Worm (Caenorhabditis elegans): ENCODE results near the gene ZK813.3.

ZK813.3 gene

ce11 chrX:3453870-3454269 is 12.2 kb downstream of the ZK813.3 start (continued):
- TF ChIP-seq ztf-3 (GFP tag; optimal IDR thresholded peaks at IDR 0.05): no peak
- TF ChIP-seq zfh-2 (GFP tag; conservative IDR thresholded peaks at IDR 0.05): no peak
- TF ChIP-seq B0336.3 (GFP tag; IDR thresholded peaks at IDR 0.05): no peak
- no peak for TF ChIP-seq T07F8.4 (tag; optimal IDR thresholded peaks at IDR 0.05)

DNA sequence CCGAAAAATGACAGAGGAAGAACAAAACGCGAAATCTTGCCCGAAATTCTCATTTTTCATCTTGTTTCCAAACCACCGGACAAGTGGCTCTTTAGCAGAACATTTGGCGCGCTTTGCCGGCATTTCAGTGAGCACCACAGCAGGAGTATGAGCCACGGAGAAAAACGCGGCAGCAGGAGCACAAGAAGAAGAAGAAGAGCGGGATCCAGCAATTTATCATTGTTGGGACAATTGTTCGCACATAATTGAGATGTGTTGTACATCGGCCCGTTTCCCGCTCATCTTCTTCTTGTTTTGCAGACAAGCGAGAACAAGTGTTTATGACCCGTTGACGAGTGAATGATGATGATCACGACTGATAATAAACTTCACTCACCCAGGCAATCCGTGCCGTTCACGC is 13.9 kb downstream of the ZK813.3 start:
- TF ChIP-seq zfh-2 (GFP tag; conservative IDR thresholded peaks at IDR 0.05): peak; percentile 47; the same call in 1 of the 2 replicates
- TF ChIP-seq F57A8.1 (GFP tag; optimal IDR thresholded peaks at IDR 0.05): no peak

DNA sequence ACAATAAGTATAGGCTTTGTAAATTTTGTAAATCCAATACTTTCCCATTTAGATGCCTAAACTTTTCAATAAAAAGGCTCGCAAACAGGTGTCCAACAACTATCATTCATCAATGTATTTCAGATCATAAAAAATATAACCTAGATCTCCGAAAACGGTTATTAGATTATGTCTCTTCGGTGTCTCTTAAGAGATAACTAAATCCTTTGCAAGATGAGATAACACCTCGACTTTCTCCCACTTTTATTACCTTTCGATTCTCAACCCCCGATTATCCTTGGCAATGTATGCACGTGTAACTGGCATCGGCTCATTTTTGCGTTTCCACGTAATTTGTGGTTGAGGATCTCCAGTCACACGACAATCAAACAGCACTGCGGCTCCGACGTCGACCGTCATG is 20.4 kb downstream of the ZK813.3 start:
- no peak for TF ChIP-seq lin-26 (GFP tag; IDR thresholded peaks at IDR 0.05)
- no peak for TF ChIP-seq lin-40 (tag; optimal IDR thresholded peaks at IDR 0.05)
- no peak for TF ChIP-seq ztf-28 (GFP tag; IDR thresholded peaks at IDR 0.05)
- TF ChIP-seq sdz-38 (tag; optimal IDR thresholded peaks at IDR 0.05): no peak
- no peak for TF ChIP-seq B0336.3 (GFP tag; IDR thresholded peaks at IDR 0.05)
- TF ChIP-seq egl-18 (GFP tag; IDR thresholded peaks at IDR 0.05): no peak
- no peak for TF ChIP-seq F57C9.4 (tag; optimal IDR thresholded peaks at IDR 0.05)
- no peak for TF ChIP-seq Y79H2A.3 (GFP tag; conservative IDR thresholded peaks at IDR 0.05)
- TF ChIP-seq ccch-3 (GFP tag; optimal IDR thresholded peaks at IDR 0.05): no peak
- no peak for TF ChIP-seq hmg-1.2 (GFP tag; IDR thresholded peaks at IDR 0.05)
- no peak for TF ChIP-seq aptf-2 (GFP tag; conservative IDR thresholded peaks at IDR 0.05)
- TF ChIP-seq dpff-1 (tag; optimal IDR thresholded peaks at IDR 0.05): no peak
- TF ChIP-seq ztf-22 (GFP tag; optimal IDR thresholded peaks at IDR 0.05): no peak
- TF ChIP-seq K11D2.4 (GFP tag; IDR thresholded peaks at IDR 0.05): no peak
- TF ChIP-seq pbrm-1 (GFP tag; IDR thresholded peaks at IDR 0.05): no peak
- no peak for TF ChIP-seq ceh-100 (GFP tag; IDR thresholded peaks at IDR 0.05)
- no peak for TF ChIP-seq B0019.2 (GFP tag; conservative IDR thresholded peaks at IDR 0.05)

DNA sequence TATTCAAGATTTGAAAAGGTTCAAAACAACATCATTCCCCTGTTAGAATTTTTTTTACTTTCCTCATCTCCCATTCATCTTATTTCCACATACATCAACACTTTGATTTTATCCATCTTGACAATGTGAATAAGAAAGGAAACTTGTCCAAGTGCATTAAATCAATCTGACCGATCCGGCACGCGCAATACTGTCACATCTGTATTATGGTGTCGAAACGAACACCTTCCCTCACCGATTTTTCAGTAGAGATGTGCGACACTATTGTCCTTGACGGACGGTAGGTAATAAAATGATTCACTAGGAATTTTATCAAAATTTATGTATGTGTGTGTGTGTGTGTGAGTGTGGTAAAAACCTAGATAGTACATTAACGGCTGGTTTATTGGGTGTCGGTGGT is 22.2 kb downstream of the ZK813.3 start:
- no peak for TF ChIP-seq B0035.1 (tag; optimal IDR thresholded peaks at IDR 0.05)
- no peak for TF ChIP-seq mcd-1 (GFP tag; IDR thresholded peaks at IDR 0.05)
- TF ChIP-seq bed-1 (GFP tag; IDR thresholded peaks at IDR 0.05): no peak
- no peak for TF ChIP-seq F22D6.2 (tag; optimal IDR thresholded peaks at IDR 0.05)
- TF ChIP-seq ceh-27 (GFP tag; optimal IDR thresholded peaks at IDR 0.05): no peak
- TF ChIP-seq F52B5.7 (tag; optimal IDR thresholded peaks at IDR 0.05): no peak
- no peak for TF ChIP-seq K12H6.12 (tag; optimal IDR thresholded peaks at IDR 0.05)
- TF ChIP-seq Y53F4B.3 (GFP tag; IDR thresholded peaks at IDR 0.05): no peak
- TF ChIP-seq athp-1 (tag; optimal IDR thresholded peaks at IDR 0.05): no peak
- TF ChIP-seq tlf-1 (GFP tag; optimal IDR thresholded peaks at IDR 0.05): no peak
- no peak for TF ChIP-seq mxl-1 (tag; optimal IDR thresholded peaks at IDR 0.05)
- TF ChIP-seq repo-1 (tag; optimal IDR thresholded peaks at IDR 0.05): no peak
- TF ChIP-seq B0019.2 (GFP tag; conservative IDR thresholded peaks at IDR 0.05): no peak
- TF ChIP-seq madf-8 (GFP tag; conservative IDR thresholded peaks at IDR 0.05): no peak
- TF ChIP-seq egl-18 (GFP tag; IDR thresholded peaks at IDR 0.05): no peak
- no peak for TF ChIP-seq nfya-1 (tag; optimal IDR thresholded peaks at IDR 0.05; ENCODE audit: borderline replicate concordance, insufficient read depth)
